Comparison of ENCODE assay signal across 2 worm cellular contexts in genomic region chrIV:4447284-4447366, ce11.
TF ChIP-seq lines count a peak whose summit lies in the region.

Gene chat-1 (plus strand): TSS chrIV:4447331.

TF ChIP-seq in whole organism, early embryonic, 17 proteins besides CTCF, POLR2A, EP300 and RAD21:
- TF ChIP-seq ama-1 (optimal IDR thresholded peaks at IDR 0.05; lab: Kevin White, UChicago) (peak; percentile 11), ets-7 (tag; optimal IDR thresholded peaks at IDR 0.05; lab: Kevin White, UChicago) (no peak), scrt-1 (GFP tag; IDR thresholded peaks at IDR 0.05; lab: Robert Waterston, UW) (no peak), sea-1 (GFP tag; conservative IDR thresholded peaks at IDR 0.05; lab: Robert Waterston, UW) (0 out of 2 replicates have a peak, but pooled peaks have one; percentile 16), tbx-37 (GFP tag; conservative IDR thresholded peaks at IDR 0.05; lab: Robert Waterston, UW) (no peak)

TF ChIP-seq in whole organism, midembryonic, 9 proteins besides CTCF, POLR2A, EP300 and RAD21:
- TF ChIP-seq T22C8.4 (GFP tag; IDR thresholded peaks at IDR 0.05; lab: Robert Waterston, UW), result 0 out of 2 replicates have a peak, but pooled peaks have one; percentile 1
- TF ChIP-seq ref-1 (GFP tag; conservative IDR thresholded peaks at IDR 0.05; lab: Robert Waterston, UW), result no peak
